Fruit fly (Drosophila melanogaster): ENCODE results near the gene kipf.
A peak's percentile ranks its signal among the peaks of the same experiment; 100 is the strongest.

The kipf gene

DNA sequence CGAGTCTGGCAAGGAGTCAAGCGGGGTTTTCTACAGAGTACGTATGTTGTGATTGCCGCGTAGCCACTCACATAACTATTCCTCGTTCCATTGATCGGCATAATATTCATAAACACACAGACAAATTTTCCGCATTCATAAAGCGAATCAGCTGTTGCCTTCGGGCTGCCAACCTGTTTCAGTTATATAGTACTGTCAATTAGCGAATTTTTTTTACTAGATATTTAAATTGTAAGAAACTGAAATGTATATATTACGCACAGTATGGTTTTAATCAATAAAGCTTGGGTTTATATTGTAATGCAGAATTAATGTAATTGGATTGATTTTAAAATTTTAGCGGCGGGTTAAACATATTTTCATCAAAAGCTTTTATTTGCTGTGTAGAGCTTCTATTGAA is 512 bp upstream of the kipf start, which contains the start of gene Rfk (continued):
- no peak for TF ChIP-seq gcm2 (GFP tag; optimal IDR thresholded peaks at IDR 0.05)
- TF ChIP-seq hbn (GFP tag; IDR thresholded peaks at IDR 0.05; ENCODE audit: partially characterized antibody), result no peak
- TF ChIP-seq cato (GFP tag; optimal IDR thresholded peaks at IDR 0.05; ENCODE audit: borderline replicate concordance), result no peak
- no peak for TF ChIP-seq peb (GFP tag; IDR thresholded peaks at IDR 0.05)
- no peak for TF ChIP-seq CG10959 (GFP tag; IDR thresholded peaks at IDR 0.05)
- TF ChIP-seq Gug (GFP tag; IDR thresholded peaks at IDR 0.05), result no peak
- TF ChIP-seq CG1233 (GFP tag; optimal IDR thresholded peaks at IDR 0.05), result no peak
- no peak for TF ChIP-seq CG9437 (GFP tag; optimal IDR thresholded peaks at IDR 0.05)
- no peak for TF ChIP-seq Deaf1 (tag; optimal IDR thresholded peaks at IDR 0.05)
- peak; percentile 29 for TF ChIP-seq BEAF-32 (GFP tag; optimal IDR thresholded peaks at IDR 0.05)
- TF ChIP-seq ttk (GFP tag; IDR thresholded peaks at IDR 0.05), result no peak
- no peak for TF ChIP-seq Vsx1 (GFP tag; optimal IDR thresholded peaks at IDR 0.05)
- no peak for TF ChIP-seq stc (GFP tag; IDR thresholded peaks at IDR 0.05)
- peak; percentile 77 to 94 for TF ChIP-seq crp (GFP tag; optimal IDR thresholded peaks at IDR 0.05)
- no peak for TF ChIP-seq Fer1 (GFP tag; optimal IDR thresholded peaks at IDR 0.05)
- no peak for TF ChIP-seq Atf6 (GFP tag; IDR thresholded peaks at IDR 0.05)
- peak; percentile 33 for TF ChIP-seq Myb (GFP tag; optimal IDR thresholded peaks at IDR 0.05)
- no peak for TF ChIP-seq Max (GFP tag; optimal IDR thresholded peaks at IDR 0.05)
- peak; percentile 25 for TF ChIP-seq Hr3 (GFP tag; optimal IDR thresholded peaks at IDR 0.05)
- TF ChIP-seq wor (GFP tag; IDR thresholded peaks at IDR 0.05), result no peak
- no peak for TF ChIP-seq Jarid2 (GFP tag; optimal IDR thresholded peaks at IDR 0.05)
- no peak for TF ChIP-seq sens (GFP tag)
- no peak for TF ChIP-seq CG7963 (GFP tag; IDR thresholded peaks at IDR 0.05; ENCODE audit: partially characterized antibody)
- TF ChIP-seq Awh (GFP tag; IDR thresholded peaks at IDR 0.05), result no peak
- peak; percentile 7 for TF ChIP-seq dmrt11E (tag; optimal IDR thresholded peaks at IDR 0.05)
- TF ChIP-seq NC2α (GFP tag; optimal IDR thresholded peaks at IDR 0.05), result no peak
- no peak for TF ChIP-seq tgo (GFP tag; IDR thresholded peaks at IDR 0.05)
- TF ChIP-seq abd-A (tag; optimal IDR thresholded peaks at IDR 0.05), result no peak
- TF ChIP-seq knrl (GFP tag; IDR thresholded peaks at IDR 0.05; ENCODE audit: partially characterized antibody), result no peak
- TF ChIP-seq CG4730 (GFP tag; IDR thresholded peaks at IDR 0.05), result no peak
- TF ChIP-seq Hmr (GFP tag; optimal IDR thresholded peaks at IDR 0.05), result no peak
- TF ChIP-seq slou (GFP tag; optimal IDR thresholded peaks at IDR 0.05), result no peak
- no peak for TF ChIP-seq CG14667 (GFP tag; IDR thresholded peaks at IDR 0.05)
- TF ChIP-seq CG17568 (GFP tag; optimal IDR thresholded peaks at IDR 0.05), result no peak
- no peak for TF ChIP-seq Rfx (GFP tag; IDR thresholded peaks at IDR 0.05)
- no peak; the same call in 1 of the 3 replicates for TF ChIP-seq CG17361 (GFP tag; IDR thresholded peaks at IDR 0.05)
- TF ChIP-seq CG15696 (tag; optimal IDR thresholded peaks at IDR 0.05), result no peak
- no peak for TF ChIP-seq CG31441 (GFP tag; IDR thresholded peaks at IDR 0.05)
- no peak for TF ChIP-seq HLH4C (GFP tag; IDR thresholded peaks at IDR 0.05; ENCODE audit: partially characterized antibody)
- TF ChIP-seq Dfd (GFP tag; optimal IDR thresholded peaks at IDR 0.05), result no peak
- no peak for TF ChIP-seq CG7928 (GFP tag; optimal IDR thresholded peaks at IDR 0.05)
- TF ChIP-seq Doc3 (GFP tag; IDR thresholded peaks at IDR 0.05; ENCODE audit: partially characterized antibody), result peak; percentile 44; the same call in 1 of the 3 replicates
- no peak for TF ChIP-seq Hr78 (GFP tag; optimal IDR thresholded peaks at IDR 0.05)
- TF ChIP-seq sob (GFP tag; IDR thresholded peaks at IDR 0.05), result no peak
- TF ChIP-seq ham (GFP tag; IDR thresholded peaks at IDR 0.05), result no peak
- TF ChIP-seq CG31224 (GFP tag; IDR thresholded peaks at IDR 0.05), result no peak
- no peak for TF ChIP-seq Dbx (GFP tag; IDR thresholded peaks at IDR 0.05)
- TF ChIP-seq Ets97D (GFP tag; optimal IDR thresholded peaks at IDR 0.05), result peak; percentile 41
- no peak for TF ChIP-seq CG30431 (GFP tag; optimal IDR thresholded peaks at IDR 0.05)
- TF ChIP-seq CG6683 (GFP tag; optimal IDR thresholded peaks at IDR 0.05), result no peak
- no peak for TF ChIP-seq CG6254 (GFP tag; optimal IDR thresholded peaks at IDR 0.05)
- no peak for TF ChIP-seq gce (GFP tag; IDR thresholded peaks at IDR 0.05)
